Worm (Caenorhabditis elegans): ENCODE measurements around the gene C46E10.3.

C46E10.3 gene

ce11 chrII:3748719-3749118 is 27.6 kb downstream of the C46E10.3 start, which contains the start of gene fbxb-90:
TSS of gene fbxb-90 (minus strand) at chrII:3748819.
- no peak for TF ChIP-seq ekl-4 (GFP tag; IDR thresholded peaks at IDR 0.05)
- TF ChIP-seq ceh-100 (GFP tag; IDR thresholded peaks at IDR 0.05): no peak
- no peak for TF ChIP-seq let-526 (GFP tag; IDR thresholded peaks at IDR 0.05)
- no peak for TF ChIP-seq attf-6 (GFP tag; IDR thresholded peaks at IDR 0.05)
- TF ChIP-seq egrh-3 (GFP tag; IDR thresholded peaks at IDR 0.05): no peak
- no peak for TF ChIP-seq mel-28 (tag; optimal IDR thresholded peaks at IDR 0.05; ENCODE audit: borderline replicate concordance)
- no peak for TF ChIP-seq mcd-1 (GFP tag; IDR thresholded peaks at IDR 0.05)
- no peak for TF ChIP-seq hlh-26 (GFP tag; conservative IDR thresholded peaks at IDR 0.05)
- TF ChIP-seq madf-3 (GFP tag; IDR thresholded peaks at IDR 0.05): no peak
- no peak for TF ChIP-seq ztf-26 (tag; optimal IDR thresholded peaks at IDR 0.05)

DNA sequence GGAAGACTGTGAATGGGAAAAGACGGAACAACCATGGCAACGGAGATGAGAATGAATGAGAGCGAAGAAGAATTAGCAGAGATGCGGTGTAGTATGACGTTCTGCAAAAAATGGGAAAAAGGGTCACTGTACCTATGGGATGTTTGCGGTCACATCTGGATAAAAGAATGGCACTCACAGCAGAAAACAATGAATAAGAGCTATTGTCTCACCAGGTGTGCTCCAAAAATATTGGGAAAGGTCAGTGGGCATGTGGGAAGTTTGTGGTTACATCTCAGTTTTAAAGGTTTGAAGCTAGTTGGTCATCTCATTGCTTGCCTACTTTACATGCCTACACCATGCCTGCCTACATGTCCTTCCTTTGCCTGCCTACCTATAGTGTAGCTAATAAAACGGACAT is 29.6 kb downstream of the C46E10.3 start, which contains the start of gene fbxb-91:
Gene fbxb-91 (minus strand): TSS at position 101 of the 400 bp plus-strand sequence.
- TF ChIP-seq sptf-2 (GFP tag; optimal IDR thresholded peaks at IDR 0.05): no peak
- TF ChIP-seq ama-1 (optimal IDR thresholded peaks at IDR 0.05): no peak
- no peak for TF ChIP-seq ama-1 (GFP tag; optimal IDR thresholded peaks at IDR 0.05)
- no peak for TF ChIP-seq zfh-2 (GFP tag; conservative IDR thresholded peaks at IDR 0.05)
- TF ChIP-seq dox-1 (GFP tag; IDR thresholded peaks at IDR 0.05): no peak
- no peak for TF ChIP-seq hlh-12 (tag; optimal IDR thresholded peaks at IDR 0.05)
- TF ChIP-seq hsf-1 (GFP tag; IDR thresholded peaks at IDR 0.05): no peak
- no peak for TF ChIP-seq aptf-2 (GFP tag; conservative IDR thresholded peaks at IDR 0.05)
- TF ChIP-seq snpc-1.3 (tag; optimal IDR thresholded peaks at IDR 0.05; ENCODE audit: insufficient read depth): no peak
- no peak for TF ChIP-seq mxl-1 (tag; optimal IDR thresholded peaks at IDR 0.05)
- TF ChIP-seq B0035.1 (tag; optimal IDR thresholded peaks at IDR 0.05): no peak
- TF ChIP-seq D2030.7 (GFP tag; IDR thresholded peaks at IDR 0.05): no peak
- TF ChIP-seq ekl-4 (GFP tag; IDR thresholded peaks at IDR 0.05): no peak
- TF ChIP-seq F22D6.2 (tag; optimal IDR thresholded peaks at IDR 0.05): no peak
- no peak for TF ChIP-seq xnd-1 (tag; optimal IDR thresholded peaks at IDR 0.05)
- no peak for TF ChIP-seq nfya-1 (tag; optimal IDR thresholded peaks at IDR 0.05; ENCODE audit: borderline replicate concordance, insufficient read depth)
- no peak for TF ChIP-seq bed-2 (GFP tag; IDR thresholded peaks at IDR 0.05)
- no peak for TF ChIP-seq hrde-1 (tag; optimal IDR thresholded peaks at IDR 0.05; ENCODE audit: borderline replicate concordance)

DNA sequence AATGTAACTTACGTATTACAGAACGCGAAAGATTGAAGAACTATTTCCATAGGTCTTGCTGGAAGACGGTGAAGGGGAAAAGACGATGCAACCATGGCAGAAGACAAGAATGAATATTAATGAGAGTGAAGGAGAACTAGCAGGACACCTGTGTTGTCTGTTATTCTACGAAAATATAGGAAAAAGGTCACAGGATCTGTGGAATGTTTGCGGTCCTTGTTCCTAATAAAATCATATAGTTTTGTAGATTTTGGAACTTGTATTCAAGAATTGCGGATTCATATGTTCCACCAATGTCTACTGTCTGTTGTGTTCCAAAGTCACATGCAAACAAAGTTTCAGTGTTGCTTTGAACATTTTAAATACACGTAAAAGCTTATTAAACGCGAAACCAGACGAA is 31.1 kb downstream of the C46E10.3 start, which contains the start of gene sdz-11:
Gene sdz-11 (minus strand): TSS at position 101 of the 400 bp plus-strand sequence.
- TF ChIP-seq madf-8 (GFP tag; conservative IDR thresholded peaks at IDR 0.05) (no peak), egrh-3 (GFP tag; IDR thresholded peaks at IDR 0.05) (no peak), K11D2.4 (GFP tag; IDR thresholded peaks at IDR 0.05) (no peak), T07F8.4 (tag; optimal IDR thresholded peaks at IDR 0.05) (no peak), sptf-2 (GFP tag; optimal IDR thresholded peaks at IDR 0.05) (no peak), nfya-1 (tag; optimal IDR thresholded peaks at IDR 0.05; ENCODE audit: borderline replicate concordance, insufficient read depth) (no peak), fkh-3 (tag; optimal IDR thresholded peaks at IDR 0.05) (no peak), athp-1 (tag; optimal IDR thresholded peaks at IDR 0.05) (no peak), F39B2.1 (GFP tag; IDR thresholded peaks at IDR 0.05) (no peak), madf-3 (GFP tag; IDR thresholded peaks at IDR 0.05) (no peak), T26A5.8 (tag; optimal IDR thresholded peaks at IDR 0.05) (no peak), F10E7.11 (tag; optimal IDR thresholded peaks at IDR 0.05) (no peak), sea-2 (GFP tag; IDR thresholded peaks at IDR 0.05) (no peak), ceh-58 (GFP tag; IDR thresholded peaks at IDR 0.05) (no peak), nfya-2 (GFP tag; IDR thresholded peaks at IDR 0.05) (no peak), attf-3 (GFP tag; conservative IDR thresholded peaks at IDR 0.05) (no peak), B0336.3 (GFP tag; IDR thresholded peaks at IDR 0.05) (no peak), rec-8 (tag; optimal IDR thresholded peaks at IDR 0.05) (no peak), F22D6.2 (tag; optimal IDR thresholded peaks at IDR 0.05) (no peak), lin-54 (GFP tag; optimal IDR thresholded peaks at IDR 0.05) (no peak)

Measured in whole organism, young adult.